Worm (Caenorhabditis elegans) whole organism, late embryonic: ENCODE data around the gene C18H7.1.

ENCODE experiments used
- K02D7.2 ChIP-seq: sonication (generic microtip); optimal IDR thresholded peaks from 2 replicates; lab custom pipeline; 2017; ENCODE audit warnings: mild to moderate bottlenecking, missing genetic modification characterization, missing compliant biosample characterization
- Y22D7AL.16 ChIP-seq: sonication (generic microtip); optimal IDR thresholded peaks from 2 replicates; lab custom pipeline; 2016; ENCODE audit warnings: missing genetic modification characterization, missing compliant biosample characterization
- ama-1 ChIP-seq: fragments of 150-350 bp; optimal IDR thresholded peaks from 2 replicates; lab custom pipeline; 2014
- ceh-18 ChIP-seq: sonication (generic microtip); optimal IDR thresholded peaks from 2 replicates; lab custom pipeline; 2016; ENCODE audit warnings: missing genetic modification characterization, missing compliant biosample characterization
- ceh-19 ChIP-seq: fragments of 200-800 bp; sonication (Bioruptor generic); optimal IDR thresholded peaks from 2 replicates; lab custom pipeline; 2018; ENCODE audit warnings: mild to moderate bottlenecking, missing genetic modification characterization, missing compliant biosample characterization
- ceh-31 ChIP-seq: sonication (generic microtip); optimal IDR thresholded peaks from 2 replicates; lab custom pipeline; 2016; ENCODE audit warnings: missing genetic modification characterization, missing compliant biosample characterization
- ceh-34 ChIP-seq: sonication (generic microtip); optimal IDR thresholded peaks from 2 replicates; lab custom pipeline; 2016; ENCODE audit warnings: mild to moderate bottlenecking, missing genetic modification characterization, missing compliant biosample characterization
- ceh-48 ChIP-seq: sonication (generic microtip); optimal IDR thresholded peaks from 2 replicates; lab custom pipeline; 2016; ENCODE audit warnings: missing genetic modification characterization, inconsistent platforms, missing compliant biosample characterization
- fkh-6 ChIP-seq: sonication (generic microtip); optimal IDR thresholded peaks from 2 replicates; lab custom pipeline; 2016; ENCODE audit warnings: missing genetic modification characterization, missing compliant biosample characterization
- mec-3 ChIP-seq: sonication (generic microtip); optimal IDR thresholded peaks from 2 replicates; lab custom pipeline; 2016; ENCODE audit warnings: borderline replicate concordance, missing genetic modification characterization, missing compliant biosample characterization
- nhr-232 ChIP-seq: sonication (generic microtip); optimal IDR thresholded peaks from 2 replicates; lab custom pipeline; 2016; ENCODE audit warnings: missing genetic modification characterization, missing compliant biosample characterization
- pha-2 ChIP-seq: sonication (generic microtip); optimal IDR thresholded peaks from 2 replicates; lab custom pipeline; 2017; ENCODE audit warnings: mild to moderate bottlenecking, missing genetic modification characterization, missing compliant biosample characterization
- pqm-1 ChIP-seq: sonication (generic microtip); optimal IDR thresholded peaks from 2 replicates; lab custom pipeline; 2016; ENCODE audit warnings: missing genetic modification characterization, missing compliant biosample characterization
- pros-1 ChIP-seq: fragments of 150-350 bp; optimal IDR thresholded peaks from 2 replicates; lab custom pipeline; 2014; ENCODE audit warnings: missing biosample characterization, missing genetic modification reagents, missing genetic modification characterization
- ref-2 ChIP-seq: sonication (generic microtip); optimal IDR thresholded peaks from 2 replicates; lab custom pipeline; 2016; ENCODE audit warnings: missing genetic modification characterization, missing compliant biosample characterization
- unc-3 ChIP-seq, 2 experiments: fragments of 200-800 bp in 1 of 2; sonication (Bioruptor generic) in 1 of 2; sonication (generic microtip) in 1 of 2; conservative IDR thresholded peaks in 1 of 2; optimal IDR thresholded peaks in 1 of 2; 2 replicates each; pipeline versions ENCODE4 v1.3.6 to Lab custom; 2016 to 2022; ENCODE audit warnings: missing compliant biosample characterization in 2 of 2, missing genetic modification characterization in 2 of 2, missing genetic modification reagents in 1 of 2

Gene C18H7.1

ce11 chrIV:666991-667390, 51.6 kb downstream of the C18H7.1 start, which contains the start of gene K11H12.6:
Gene K11H12.6, plus strand, starts transcription at chrIV:667291.
- TF ChIP-seq ceh-34 (no peak), pros-1 (tag; lab: Kevin White, UChicago) (no peak), ceh-48 (tag; lab: Kevin White, UChicago) (no peak), ceh-18 (no peak), nhr-232 (tag; lab: Kevin White, UChicago) (no peak), ama-1 (no peak)

ce11 chrIV:670455-670854, 55.1 kb downstream of the C18H7.1 start, which contains the start of gene K11H12.11:
Gene K11H12.11, minus strand, starts transcription at chrIV:670555.
- TF ChIP-seq pha-2 (tag; lab: Kevin White, UChicago) (no peak), ceh-19 (no peak), pqm-1 (tag; lab: Kevin White, UChicago) (no peak), fkh-6 (tag; lab: Kevin White, UChicago) (no peak), unc-3 (GFP tag; conservative IDR thresholded peaks at IDR 0.05; lab: Robert Waterston, UW) (no peak), unc-3 (tag; optimal IDR thresholded peaks at IDR 0.05; lab: Kevin White, UChicago) (no peak), ref-2 (tag; lab: Kevin White, UChicago) (no peak), Y22D7AL.16 (no peak), ceh-31 (tag; lab: Kevin White, UChicago) (no peak), K02D7.2 (no peak), mec-3 (tag; lab: Kevin White, UChicago) (no peak)
